Worm (Caenorhabditis elegans): ENCODE results near the gene C34F11.8.

ce11 chrII:5183207-5183606, 27.6 kb downstream of the C34F11.8 start:
- TF ChIP-seq unc-62 (GFP tag; optimal IDR thresholded peaks at IDR 0.05 in 1 of 2) (no peak), unc-62 (tag; optimal IDR thresholded peaks at IDR 0.05) (no peak), fkh-10 (GFP tag; optimal IDR thresholded peaks at IDR 0.05) (no peak), nhr-48 (tag; optimal IDR thresholded peaks at IDR 0.05) (no peak), T26A8.4 (GFP tag; IDR thresholded peaks at IDR 0.05) (no peak), ceh-28 (tag; optimal IDR thresholded peaks at IDR 0.05) (no peak), tag-97 (GFP tag; IDR thresholded peaks at IDR 0.05) (no peak), saeg-2 (GFP tag; IDR thresholded peaks at IDR 0.05) (no peak), tra-1 (GFP tag; IDR thresholded peaks at IDR 0.05) (no peak), dpl-1 (GFP tag; optimal IDR thresholded peaks at IDR 0.05) (no peak)
